Fruit fly (Drosophila melanogaster) whole organism, embryonic: ENCODE data around the gene CG10651.
A peak's percentile ranks its signal among the peaks of the same experiment; 100 is the strongest.

Experiments used
- ATbp ChIP-seq: fragments of 200-800 bp; sonication (Bioruptor generic); optimal IDR thresholded peaks from 2 replicates; lab custom pipeline; 2017; ENCODE audit warnings: missing biosample characterization, mild to moderate bottlenecking, missing genetic modification characterization, missing genetic modification reagents
- B-H2 ChIP-seq: fragments of 200-800 bp; sonication (Bioruptor generic); optimal IDR thresholded peaks from 2 replicates; lab custom pipeline; 2018; ENCODE audit warnings: missing biosample characterization, mild to moderate bottlenecking, missing genetic modification characterization
- BEAF-32 ChIP-seq: fragments of 200-800 bp; sonication (Bioruptor generic); optimal IDR thresholded peaks from 3 replicates; lab custom pipeline; 2017; ENCODE audit warnings: missing biosample characterization, missing genetic modification characterization, mild to moderate bottlenecking, moderate library complexity, missing genetic modification reagents
- CG10979 ChIP-seq: fragments of 200-800 bp; sonication (Bioruptor generic); optimal IDR thresholded peaks from 2 replicates; lab custom pipeline; 2018; ENCODE audit warnings: missing biosample characterization, mild to moderate bottlenecking, missing genetic modification characterization, moderate library complexity
- CG11093 ChIP-seq: fragments of 200-800 bp; sonication (Bioruptor generic); IDR thresholded peaks from 3 replicates; pipeline ENCODE4 v1.3.6; 2022; ENCODE audit warnings: missing biosample characterization, missing genetic modification characterization
- CG12155 ChIP-seq: fragments of 200-800 bp; sonication (Bioruptor generic); optimal IDR thresholded peaks from 3 replicates; lab custom pipeline; 2016; ENCODE audit warnings: missing biosample characterization, missing genetic modification characterization
- CG14014 ChIP-seq: fragments of 200-800 bp; sonication (Bioruptor generic); IDR thresholded peaks from 2 replicates; pipeline ENCODE4 v1.3.6; 2022; ENCODE audit warnings: missing biosample characterization, missing genetic modification characterization
- CG15479 ChIP-seq: fragments of 200-800 bp; sonication (Bioruptor generic); optimal IDR thresholded peaks from 3 replicates; lab custom pipeline; 2019; ENCODE audit warnings: missing biosample characterization, mild to moderate bottlenecking, missing genetic modification characterization, moderate library complexity
- CG16815 ChIP-seq: fragments of 200-800 bp; sonication (Bioruptor generic); optimal IDR thresholded peaks from 3 replicates; lab custom pipeline; 2017; ENCODE audit warnings: missing biosample characterization, mild to moderate bottlenecking, missing genetic modification characterization
- CG17186 ChIP-seq: fragments of 200-800 bp; sonication (Bioruptor generic); optimal IDR thresholded peaks from 3 replicates; lab custom pipeline; 2017; ENCODE audit warnings: missing biosample characterization, missing genetic modification reagents, missing genetic modification characterization
- CG2116 ChIP-seq: fragments of 200-800 bp; sonication (Bioruptor generic); optimal IDR thresholded peaks from 3 replicates; lab custom pipeline; 2018; ENCODE audit warnings: missing biosample characterization, mild to moderate bottlenecking, missing genetic modification characterization
- CG3065 ChIP-seq: fragments of 200-800 bp; sonication (Bioruptor generic); optimal IDR thresholded peaks from 2 replicates; lab custom pipeline; 2016; ENCODE audit warnings: missing biosample characterization, missing genetic modification characterization
- CG31224 ChIP-seq: fragments of 200-800 bp; sonication (Bioruptor generic); IDR thresholded peaks from 2 replicates; pipeline ENCODE4 v1.3.6; 2022; ENCODE audit warnings: missing biosample characterization, missing genetic modification characterization
- CG5180 ChIP-seq: fragments of 200-800 bp; sonication (Bioruptor generic); optimal IDR thresholded peaks from 3 replicates; lab custom pipeline; 2017; ENCODE audit warnings: missing biosample characterization, missing genetic modification characterization, mild to moderate bottlenecking, moderate library complexity, missing genetic modification reagents
- CG7786 ChIP-seq: fragments of 200-800 bp; sonication (Bioruptor generic); optimal IDR thresholded peaks from 2 replicates; lab custom pipeline; 2016; ENCODE audit warnings: missing biosample characterization, missing genetic modification characterization
- CG9817 ChIP-seq: fragments of 200-800 bp; sonication (Bioruptor generic); optimal IDR thresholded peaks from 2 replicates; lab custom pipeline; 2018; ENCODE audit warnings: missing biosample characterization, mild to moderate bottlenecking, missing genetic modification characterization, moderate library complexity
- CTCF ChIP-seq: fragments of 200-800 bp; sonication (Bioruptor generic); optimal IDR thresholded peaks from 2 replicates; lab custom pipeline; 2017; ENCODE audit warnings: missing biosample characterization, mild to moderate bottlenecking, missing genetic modification characterization, moderate library complexity
- Dfd ChIP-seq, 2 experiments: fragments of >200 bp; optimal IDR thresholded peaks; 2 replicates each; lab custom pipeline; 2017; ENCODE audit warnings: missing biosample characterization in 2 of 2, missing genetic modification characterization in 2 of 2
- Dip3 ChIP-seq: fragments of 200-800 bp; sonication (Bioruptor generic); optimal IDR thresholded peaks from 3 replicates; lab custom pipeline; 2016; ENCODE audit warnings: missing biosample characterization, missing genetic modification characterization
- ERR ChIP-seq: fragments of 200-800 bp; sonication (Bioruptor generic); optimal IDR thresholded peaks from 2 replicates; lab custom pipeline; 2016; ENCODE audit warnings: missing biosample characterization, missing genetic modification characterization
- Eip74EF ChIP-seq, 2 experiments: fragments of 200-800 bp in 1 of 2; fragments of >200 bp in 1 of 2; sonication (Bioruptor generic) in 1 of 2; optimal IDR thresholded peaks; 2 replicates each; lab custom pipeline; 2017 to 2019; ENCODE audit warnings: missing biosample characterization in 2 of 2, missing genetic modification characterization in 2 of 2, mild to moderate bottlenecking in 1 of 2, moderate library complexity in 1 of 2
- H2.0 ChIP-seq: fragments of 200-800 bp; sonication (Bioruptor generic); IDR thresholded peaks from 2 replicates; pipeline ENCODE4 v1.3.6; 2022; ENCODE audit warnings: missing biosample characterization, missing genetic modification characterization
- Hmr ChIP-seq: fragments of 200-800 bp; sonication (Bioruptor generic); optimal IDR thresholded peaks from 3 replicates; lab custom pipeline; 2017; ENCODE audit warnings: mild to moderate bottlenecking, missing biosample characterization, missing genetic modification reagents, missing genetic modification characterization
- Hmx ChIP-seq: fragments of 200-800 bp; sonication (Bioruptor generic); optimal IDR thresholded peaks from 2 replicates; lab custom pipeline; 2016; ENCODE audit warnings: missing biosample characterization, missing genetic modification characterization
- Hr3 ChIP-seq: fragments of 200-800 bp; sonication (Bioruptor generic); optimal IDR thresholded peaks from 3 replicates; lab custom pipeline; 2016; ENCODE audit warnings: missing biosample characterization, missing genetic modification characterization
- Jarid2 ChIP-seq: fragments of 200-800 bp; sonication (Bioruptor generic); optimal IDR thresholded peaks from 3 replicates; lab custom pipeline; 2017; ENCODE audit warnings: mild to moderate bottlenecking, missing biosample characterization, missing genetic modification reagents, missing genetic modification characterization
- Med ChIP-seq: fragments of 200-800 bp; sonication (Bioruptor generic); peaks from one replicate; lab custom pipeline; 2016; ENCODE audit warnings: missing biosample characterization, missing genetic modification characterization, mild to moderate bottlenecking, inconsistent platforms, moderate library complexity
- Nf-YA ChIP-seq: fragments of 200-800 bp; sonication (Bioruptor generic); IDR thresholded peaks from 2 replicates; pipeline ENCODE4 v1.3.6; 2022; ENCODE audit warnings: missing biosample characterization, missing genetic modification characterization
- Nf-YB ChIP-seq: fragments of 200-800 bp; sonication (Bioruptor generic); optimal IDR thresholded peaks from 3 replicates; lab custom pipeline; 2019; ENCODE audit warnings: missing biosample characterization, mild to moderate bottlenecking, missing genetic modification characterization, moderate library complexity
- Opbp ChIP-seq: fragments of 200-800 bp; sonication (Bioruptor generic); IDR thresholded peaks from 3 replicates; pipeline ENCODE4 v1.3.6; 2022; ENCODE audit warnings: missing biosample characterization, missing genetic modification characterization; ENCODE audit not compliant: partially characterized antibody
- Poxn ChIP-seq: fragments of 200-800 bp; sonication (Bioruptor generic); IDR thresholded peaks from 2 replicates; pipeline ENCODE4 v1.3.6; 2022; ENCODE audit warnings: missing biosample characterization, missing genetic modification characterization
- Ravus ChIP-seq: fragments of 200-800 bp; sonication (Bioruptor generic); IDR thresholded peaks from 2 replicates; pipeline ENCODE4 v1.3.6; 2022; ENCODE audit warnings: missing biosample characterization, missing genetic modification characterization
- Spps ChIP-seq: fragments of 200-800 bp; sonication (Bioruptor generic); optimal IDR thresholded peaks from 2 replicates; lab custom pipeline; 2018; ENCODE audit warnings: missing biosample characterization, mild to moderate bottlenecking, missing genetic modification characterization
- Xbp1 ChIP-seq: fragments of 200-800 bp; sonication (Bioruptor generic); optimal IDR thresholded peaks from 3 replicates; lab custom pipeline; 2016; ENCODE audit warnings: missing biosample characterization, mild to moderate bottlenecking, missing genetic modification characterization
- ac ChIP-seq: fragments of 200-800 bp; sonication (Bioruptor generic); optimal IDR thresholded peaks from 3 replicates; lab custom pipeline; 2017; ENCODE audit warnings: missing biosample characterization, mild to moderate bottlenecking, missing genetic modification characterization
- ato ChIP-seq: fragments of 200-800 bp; sonication (Bioruptor generic); IDR thresholded peaks from 2 replicates; pipeline ENCODE4 v1.3.6; 2022; ENCODE audit warnings: missing biosample characterization, missing genetic modification characterization; ENCODE audit not compliant: partially characterized antibody
- bcd ChIP-seq: fragments of 200-800 bp; sonication (Bioruptor generic); optimal IDR thresholded peaks from 2 replicates; lab custom pipeline; 2017; ENCODE audit warnings: missing biosample characterization, mild to moderate bottlenecking, missing genetic modification characterization
- dmrt11E ChIP-seq: fragments of 200-800 bp; sonication (Bioruptor generic); optimal IDR thresholded peaks from 3 replicates; lab custom pipeline; 2018; ENCODE audit warnings: missing biosample characterization, mild to moderate bottlenecking, missing genetic modification characterization, moderate library complexity
- gcm ChIP-seq: fragments of 200-800 bp; sonication (Bioruptor generic); optimal IDR thresholded peaks from 2 replicates; lab custom pipeline; 2019; ENCODE audit warnings: missing biosample characterization, mild to moderate bottlenecking, missing genetic modification characterization, moderate library complexity
- gsb-n ChIP-seq: fragments of 200-800 bp; sonication (Bioruptor generic); optimal IDR thresholded peaks from 3 replicates; lab custom pipeline; 2018; ENCODE audit warnings: missing biosample characterization, mild to moderate bottlenecking, missing genetic modification characterization
- gt ChIP-seq: fragments of 200-800 bp; sonication (Bioruptor generic); IDR thresholded peaks from 2 replicates; pipeline ENCODE4 v1.3.6; 2022; ENCODE audit warnings: missing biosample characterization, missing genetic modification characterization
- ham ChIP-seq: fragments of 200-800 bp; sonication (Bioruptor generic); IDR thresholded peaks from 2 replicates; pipeline ENCODE4 v1.3.6; 2022; ENCODE audit warnings: missing biosample characterization, missing genetic modification characterization
- ind ChIP-seq: fragments of 200-800 bp; sonication (Bioruptor generic); optimal IDR thresholded peaks from 3 replicates; lab custom pipeline; 2016; ENCODE audit warnings: missing biosample characterization, missing genetic modification characterization
- nerfin-2 ChIP-seq: fragments of 200-800 bp; sonication (Bioruptor generic); IDR thresholded peaks from 2 replicates; pipeline ENCODE4 v1.3.6; 2022; ENCODE audit warnings: missing biosample characterization, missing genetic modification characterization; ENCODE audit not compliant: partially characterized antibody
- ranshi ChIP-seq: fragments of 200-800 bp; sonication (Bioruptor generic); IDR thresholded peaks from 2 replicates; pipeline ENCODE4 v1.3.6; 2022; ENCODE audit warnings: missing biosample characterization, missing genetic modification characterization
- run ChIP-seq: fragments of 200-800 bp; sonication (Bioruptor generic); optimal IDR thresholded peaks from 3 replicates; lab custom pipeline; 2018; ENCODE audit warnings: missing biosample characterization, mild to moderate bottlenecking, missing genetic modification characterization
- ssp ChIP-seq: fragments of 200-800 bp; sonication (Bioruptor generic); IDR thresholded peaks from 2 replicates; pipeline ENCODE4 v1.3.6; 2022; ENCODE audit warnings: missing biosample characterization, missing genetic modification characterization
- vnd ChIP-seq: fragments of 200-800 bp; sonication (Bioruptor generic); IDR thresholded peaks from 3 replicates; pipeline ENCODE4 v1.3.6; 2022; ENCODE audit warnings: missing biosample characterization, missing genetic modification characterization; ENCODE audit not compliant: partially characterized antibody

The CG10651 gene

DNA sequence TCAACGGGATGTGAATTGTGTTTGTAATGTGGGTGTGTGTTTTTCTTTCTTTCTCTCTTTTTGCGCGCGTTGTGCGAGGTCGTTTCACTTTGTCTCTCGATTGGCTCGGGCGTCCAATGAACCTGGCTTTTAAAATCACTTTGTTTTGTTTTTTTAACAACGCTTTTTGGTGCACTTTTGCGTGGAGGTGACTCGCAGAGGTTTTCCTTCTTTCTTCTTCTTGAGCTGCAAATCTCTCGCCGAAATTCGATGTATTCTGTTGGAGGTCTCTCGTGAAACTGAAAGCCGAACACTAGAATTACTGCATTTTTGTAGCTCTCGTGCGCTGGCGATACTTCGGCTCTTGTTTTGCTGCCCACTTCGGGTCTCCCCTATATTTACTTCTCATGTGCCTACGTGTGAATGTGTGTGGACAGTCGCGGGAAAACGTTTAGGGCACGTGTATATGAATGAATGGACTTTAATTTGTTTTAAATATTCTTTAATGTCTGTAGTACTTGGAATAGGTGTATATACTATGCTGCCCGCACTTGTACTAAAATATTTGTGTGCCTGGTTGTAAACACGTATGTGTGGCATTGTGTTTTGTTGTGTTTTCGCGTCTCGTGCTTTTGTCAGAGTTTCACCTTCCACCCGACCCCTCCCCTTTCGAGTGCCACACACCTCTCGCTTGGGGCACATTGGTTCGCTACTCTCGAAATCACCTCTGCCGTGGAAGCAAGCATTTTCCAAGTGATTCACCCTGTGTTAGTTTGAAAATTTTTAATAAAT is 49.8 kb downstream of the CG10651 start, which contains the start of gene fok (continued):
- peak; percentile 92 for TF ChIP-seq Dip3 (GFP tag; lab: Kevin White, UChicago)
- TF ChIP-seq CG2116 (GFP tag; lab: Kevin White, UChicago): peak; percentile 85
- TF ChIP-seq gsb-n (tag; lab: Kevin White, UChicago): peak; percentile 96
- peak; percentile 87 for TF ChIP-seq Poxn (GFP tag; lab: Robert Waterston, UW)
- peak; percentile 64 for TF ChIP-seq CTCF (GFP tag; lab: Kevin White, UChicago)
- peak; percentile 66 for TF ChIP-seq CG17186
- TF ChIP-seq Nf-YB (GFP tag; lab: Kevin White, UChicago): peak; percentile 86
- no peak; the same call in 1 of the 2 replicates for TF ChIP-seq nerfin-2 (GFP tag; lab: Robert Waterston, UW)
- peak; percentile 96 for TF ChIP-seq CG7786 (GFP tag; lab: Kevin White, UChicago)
- TF ChIP-seq ham: peak; percentile 86
- peak; percentile 95 for TF ChIP-seq CG9817 (tag; lab: Kevin White, UChicago)
- 0 out of 3 replicates have a peak, but pooled peaks have one; percentile 28 for TF ChIP-seq Opbp
- peak; percentile 88 for TF ChIP-seq CG11093 (GFP tag; lab: Robert Waterston, UW)
- no peak for TF ChIP-seq ato (GFP tag; lab: Robert Waterston, UW)
- peak; percentile 96 for TF ChIP-seq bcd (GFP tag; lab: Kevin White, UChicago)
- TF ChIP-seq run (tag; lab: Kevin White, UChicago): peak; percentile 96
- TF ChIP-seq Med: peak; percentile 99
- peak; percentile 89 for TF ChIP-seq ac (GFP tag; lab: Kevin White, UChicago)
- peak; percentile 82 for TF ChIP-seq Jarid2 (GFP tag; lab: Kevin White, UChicago)
- TF ChIP-seq H2.0 (GFP tag; lab: Robert Waterston, UW): peak; percentile 91
- TF ChIP-seq gt (GFP tag; lab: Robert Waterston, UW): peak; percentile 74
- peak in 1 of 2 experiments; percentile 96 for TF ChIP-seq Eip74EF (GFP tag; optimal IDR thresholded peaks at IDR 0.05; lab: Kevin White, UChicago)
- TF ChIP-seq CG31224 (GFP tag; lab: Robert Waterston, UW): peak; percentile 84
- peak; percentile 97 for TF ChIP-seq B-H2 (GFP tag; lab: Kevin White, UChicago)
- peak; percentile 96 for TF ChIP-seq ind (GFP tag; lab: Kevin White, UChicago)
- peak; percentile 94 for TF ChIP-seq CG12155 (GFP tag; lab: Kevin White, UChicago)
- peak; percentile 93 for TF ChIP-seq ERR (GFP tag; lab: Kevin White, UChicago)
- TF ChIP-seq CG15479: peak; percentile 61
- no peak; the same call in 2 of the 3 replicates for TF ChIP-seq vnd (GFP tag; lab: Robert Waterston, UW)
- TF ChIP-seq CG5180 (GFP tag; lab: Kevin White, UChicago): peak; percentile 92
- TF ChIP-seq ssp: peak; percentile 85
- TF ChIP-seq Nf-YA (GFP tag; lab: Robert Waterston, UW): peak; percentile 75
- TF ChIP-seq ATbp (GFP tag; lab: Kevin White, UChicago): peak; percentile 97
- peak; percentile 95 for TF ChIP-seq Hr3 (GFP tag; lab: Kevin White, UChicago)
- peak; percentile 92 for TF ChIP-seq Spps (tag; lab: Kevin White, UChicago)
- TF ChIP-seq CG14014 (GFP tag; lab: Robert Waterston, UW): peak; percentile 94
- TF ChIP-seq ranshi: peak; percentile 94
- TF ChIP-seq CG3065: peak; percentile 90
- TF ChIP-seq CG10979 (tag; lab: Kevin White, UChicago): peak; percentile 96
- peak; percentile 78 for TF ChIP-seq Ravus (GFP tag; lab: Robert Waterston, UW)
- TF ChIP-seq Dfd (GFP tag; optimal IDR thresholded peaks at IDR 0.05; lab: Kevin White, UChicago): no peak
- TF ChIP-seq Hmr: peak; percentile 98
- TF ChIP-seq Xbp1 (GFP tag; lab: Kevin White, UChicago): peak; percentile 96
- peak; percentile 22 for TF ChIP-seq BEAF-32
- peak; percentile 90 for TF ChIP-seq dmrt11E
- TF ChIP-seq CG16815 (GFP tag; lab: Kevin White, UChicago): peak; percentile 93
- peak; percentile 94 for TF ChIP-seq Hmx (GFP tag; lab: Kevin White, UChicago)
- TF ChIP-seq gcm (GFP tag; lab: Kevin White, UChicago): peak; percentile 98
